Fruit fly (Drosophila melanogaster): ENCODE results near the gene CG13722.

The CG13722 gene

DNA sequence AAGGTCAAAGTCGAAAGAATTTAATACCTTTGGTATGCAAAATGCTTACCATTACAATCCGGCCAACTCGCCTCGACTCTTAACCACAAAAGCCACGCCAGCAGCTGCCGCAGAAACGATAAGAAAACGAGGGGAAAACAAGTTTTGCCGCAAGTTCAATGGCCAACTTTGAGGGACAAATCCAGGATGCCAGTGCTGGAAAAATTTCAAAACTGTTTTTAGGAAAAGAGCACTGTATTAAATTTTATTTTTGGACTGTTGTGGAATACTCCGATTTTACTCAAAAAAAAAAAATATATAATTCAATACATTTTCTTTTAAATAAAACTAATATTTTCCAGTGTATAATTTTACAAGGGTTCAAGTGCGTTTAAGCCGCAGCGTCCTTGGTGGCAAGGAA is 3.8 kb upstream of the CG13722 start (continued):
- TF ChIP-seq svp (GFP tag) (peak; percentile 91), CG11902 (GFP tag; optimal IDR thresholded peaks at IDR 0.05) (peak; percentile 25), CG6854 (GFP tag; optimal IDR thresholded peaks at IDR 0.05) (no peak), Eip78C (GFP tag) (peak; percentile 97), ss (GFP tag; optimal IDR thresholded peaks at IDR 0.05) (peak; percentile 92 to 94), CG4318 (GFP tag; optimal IDR thresholded peaks at IDR 0.05) (no peak), CG3919 (GFP tag; optimal IDR thresholded peaks at IDR 0.05) (peak; percentile 75), CG6276 (GFP tag; optimal IDR thresholded peaks at IDR 0.05) (no peak)

DNA sequence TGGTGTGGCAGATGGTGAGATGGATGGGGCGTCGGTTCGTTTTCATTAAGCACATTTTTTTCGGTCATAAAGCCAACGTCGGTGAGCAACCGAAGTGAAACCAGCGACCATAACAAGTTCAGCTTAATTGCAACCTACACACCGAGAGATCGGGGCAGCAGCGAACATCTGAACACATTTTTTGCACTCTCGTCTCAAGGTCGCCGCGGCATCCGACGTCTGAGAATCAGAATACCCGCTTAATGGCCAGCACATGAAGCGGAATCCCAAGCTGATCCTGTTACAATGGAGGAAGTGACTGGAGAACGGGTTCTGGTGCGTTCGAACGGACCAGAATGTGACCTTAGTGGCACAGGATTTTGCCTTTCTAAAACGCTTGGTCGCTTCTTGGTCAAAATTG is 2.8 kb upstream of the CG13722 start:
- no peak for TF ChIP-seq salr (GFP tag; optimal IDR thresholded peaks at IDR 0.05)
- no peak for TF ChIP-seq CG8632 (GFP tag; optimal IDR thresholded peaks at IDR 0.05)
- TF ChIP-seq Eip78C (GFP tag), result no peak
- peak; percentile 56 for TF ChIP-seq Blimp-1 (GFP tag; optimal IDR thresholded peaks at IDR 0.05)
- TF ChIP-seq Hr4 (GFP tag; optimal IDR thresholded peaks at IDR 0.05), result no peak
- TF ChIP-seq Sox14 (GFP tag; optimal IDR thresholded peaks at IDR 0.05), result no peak
- TF ChIP-seq CG6808 (GFP tag; optimal IDR thresholded peaks at IDR 0.05), result no peak
- no peak for TF ChIP-seq dac (GFP tag; optimal IDR thresholded peaks at IDR 0.05)
- TF ChIP-seq CG10631 (GFP tag; optimal IDR thresholded peaks at IDR 0.05), result no peak
- no peak for TF ChIP-seq CG31627 (GFP tag; optimal IDR thresholded peaks at IDR 0.05)
- TF ChIP-seq ss (GFP tag; optimal IDR thresholded peaks at IDR 0.05), result peak in 1 of 2 experiments; percentile 32

DNA sequence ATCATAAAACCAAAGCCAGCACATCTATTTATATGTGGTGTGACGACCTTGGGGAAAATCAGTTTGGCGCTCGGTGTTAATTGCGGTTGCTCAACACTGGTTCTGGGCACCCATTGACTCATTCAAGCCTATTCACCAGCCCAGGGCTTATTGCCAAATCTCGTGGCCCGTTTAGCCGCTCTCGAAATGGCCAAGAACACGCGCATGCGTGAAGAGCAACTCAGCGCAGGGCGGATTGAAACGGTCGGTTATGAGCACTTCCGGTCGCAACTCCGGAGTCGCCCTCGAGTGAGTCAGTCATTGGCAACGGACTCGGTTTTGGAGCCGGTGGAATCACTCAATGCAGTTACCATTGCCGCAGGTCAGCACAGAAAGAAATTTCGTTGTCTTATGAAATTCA is 1.3 kb downstream of the CG13722 start:
- no peak for TF ChIP-seq Sox102F (GFP tag; optimal IDR thresholded peaks at IDR 0.05)
- no peak for TF ChIP-seq OdsH (GFP tag; optimal IDR thresholded peaks at IDR 0.05)
- TF ChIP-seq CG11294 (GFP tag; IDR thresholded peaks at IDR 0.05), result no peak
- TF ChIP-seq CG8119 (GFP tag; IDR thresholded peaks at IDR 0.05), result no peak
- TF ChIP-seq acj6 (GFP tag; optimal IDR thresholded peaks at IDR 0.05), result no peak
- TF ChIP-seq fkh (GFP tag; optimal IDR thresholded peaks at IDR 0.05), result no peak
- TF ChIP-seq CG4318 (GFP tag; optimal IDR thresholded peaks at IDR 0.05), result no peak

DNA sequence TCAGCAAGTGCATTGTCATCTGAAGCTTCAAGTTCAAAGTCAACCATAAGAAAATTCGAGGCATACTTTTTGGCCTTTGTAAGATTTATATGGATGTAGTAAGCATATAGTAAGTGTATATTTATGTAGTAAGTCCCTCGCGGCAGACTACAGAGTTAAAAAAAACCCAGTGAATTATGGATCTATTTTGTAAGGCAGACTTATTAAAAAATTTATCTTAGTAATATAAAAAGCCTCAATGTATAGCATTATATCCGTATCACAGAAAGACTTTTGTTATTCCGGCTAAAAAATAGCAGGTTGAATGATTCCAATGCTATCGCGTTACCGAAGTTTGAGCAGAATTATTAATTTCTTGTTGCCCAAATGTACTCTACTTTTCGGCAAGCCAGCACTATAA is 6.1 kb downstream of the CG13722 start:
- TF ChIP-seq Eip78C (GFP tag) (peak; percentile 65), achi (GFP tag; optimal IDR thresholded peaks at IDR 0.05) (peak; percentile 1), CG8119 (GFP tag; IDR thresholded peaks at IDR 0.05) (no peak), Smox (GFP tag; optimal IDR thresholded peaks at IDR 0.05) (peak; percentile 3), CG11294 (GFP tag; IDR thresholded peaks at IDR 0.05) (no peak), Hr4 (GFP tag; optimal IDR thresholded peaks at IDR 0.05) (peak; percentile 24)

DNA sequence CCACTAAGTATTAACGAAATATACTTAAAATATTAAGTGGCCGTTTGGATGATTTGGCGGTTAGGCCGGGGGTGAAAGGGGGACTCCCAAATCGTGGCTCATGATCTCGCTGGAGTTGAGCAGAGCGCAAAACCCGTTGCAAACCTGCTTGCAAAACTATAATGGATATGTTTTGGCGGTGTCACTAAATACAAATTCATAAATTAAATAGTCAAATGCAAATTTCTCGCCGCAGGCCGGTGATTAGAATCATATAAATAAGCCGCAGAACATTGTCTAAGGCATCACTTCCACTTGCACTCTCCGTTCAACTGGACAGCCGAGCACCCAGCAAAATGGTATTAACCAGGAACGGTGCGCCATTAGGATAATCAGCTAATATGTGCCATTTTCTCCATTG is 8.3 kb downstream of the CG13722 start, which contains the start of gene CG11350:
CG11350 (plus strand) TSS at position 301 of the 400 bp plus-strand sequence.
- TF ChIP-seq fd85E (GFP tag; optimal IDR thresholded peaks at IDR 0.05), result no peak
- no peak for TF ChIP-seq Ets21C (GFP tag; optimal IDR thresholded peaks at IDR 0.05)
- TF ChIP-seq fd59A (GFP tag; optimal IDR thresholded peaks at IDR 0.05), result no peak
- no peak for TF ChIP-seq CG6808 (GFP tag; optimal IDR thresholded peaks at IDR 0.05)
- no peak for TF ChIP-seq Hr4 (GFP tag; optimal IDR thresholded peaks at IDR 0.05)
- TF ChIP-seq Eip93F (GFP tag; optimal IDR thresholded peaks at IDR 0.05), result no peak
- no peak for TF ChIP-seq CG11294 (GFP tag; IDR thresholded peaks at IDR 0.05)
- TF ChIP-seq CG10631 (GFP tag; optimal IDR thresholded peaks at IDR 0.05), result no peak
- TF ChIP-seq topi (GFP tag; optimal IDR thresholded peaks at IDR 0.05), result no peak
- no peak for TF ChIP-seq dac (GFP tag; optimal IDR thresholded peaks at IDR 0.05)
- TF ChIP-seq CG7368 (GFP tag; optimal IDR thresholded peaks at IDR 0.05), result no peak
- TF ChIP-seq Smox (GFP tag; optimal IDR thresholded peaks at IDR 0.05), result no peak
- TF ChIP-seq vri (GFP tag; optimal IDR thresholded peaks at IDR 0.05), result no peak
- TF ChIP-seq esn (GFP tag; optimal IDR thresholded peaks at IDR 0.05), result no peak
- TF ChIP-seq CG6163 (GFP tag; IDR thresholded peaks at IDR 0.05), result no peak
- no peak for TF ChIP-seq CG11762 (GFP tag; optimal IDR thresholded peaks at IDR 0.05; ENCODE audit: insufficient read depth)
